Fruit fly (Drosophila melanogaster): Measurements from ENCODE around the gene timeout.

DNA sequence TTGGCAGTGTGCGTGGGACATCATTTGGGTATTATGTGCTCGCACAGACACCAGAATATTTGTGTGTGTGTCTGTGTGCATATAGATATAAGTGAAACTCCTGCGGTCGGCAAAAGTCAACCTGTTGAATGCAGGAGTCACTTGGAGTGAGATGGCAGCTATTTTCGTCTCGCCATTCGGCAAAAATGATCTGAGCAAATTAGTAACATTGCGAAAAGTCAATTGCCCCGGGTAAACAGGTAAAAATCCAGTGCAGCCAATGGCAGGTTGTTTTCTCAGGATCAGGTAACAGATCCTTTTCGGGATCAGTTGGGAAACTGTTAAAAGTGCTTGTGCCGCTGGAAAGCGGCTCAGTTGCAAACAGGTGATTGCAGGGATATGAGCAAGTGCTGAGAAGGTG lies 16.4 kb upstream of the timeout start:
- TF ChIP-seq h (optimal IDR thresholded peaks at IDR 0.05): no peak
- no peak for TF ChIP-seq insv (optimal IDR thresholded peaks at IDR 0.05)
- TF ChIP-seq psq (optimal IDR thresholded peaks at IDR 0.05): no peak
- TF ChIP-seq ttk (optimal IDR thresholded peaks at IDR 0.05): no peak

Data from Kc167 (cell line).